Fruit fly (Drosophila melanogaster): Measurements from ENCODE around the gene sog.

DNA sequence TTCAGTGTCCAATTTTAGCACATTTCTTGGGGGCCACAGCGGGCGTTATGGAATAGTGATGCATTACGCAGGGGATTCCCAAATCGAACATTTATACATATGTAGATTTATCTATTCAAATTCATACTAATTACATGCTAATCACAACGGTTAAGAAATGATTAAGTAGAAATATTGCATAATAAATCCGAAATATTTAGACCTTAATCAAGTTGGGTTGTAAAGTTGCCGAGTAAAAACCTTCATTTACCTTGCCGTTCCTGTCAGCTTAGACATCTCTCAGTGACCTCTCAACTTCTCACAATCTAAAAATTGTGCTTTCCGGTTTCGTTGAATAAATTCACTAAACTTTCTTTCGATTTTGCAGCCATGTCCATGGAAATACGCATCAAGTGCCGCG is 10.7 kb upstream of the sog start, which contains the start of gene CG8117:
- no peak for TF ChIP-seq CG32264 (GFP tag; optimal IDR thresholded peaks at IDR 0.05)
- TF ChIP-seq br (GFP tag; optimal IDR thresholded peaks at IDR 0.05), result no peak
- no peak for TF ChIP-seq Dfd (GFP tag; optimal IDR thresholded peaks at IDR 0.05)
- no peak for TF ChIP-seq Hnf4 (GFP tag; optimal IDR thresholded peaks at IDR 0.05)
- no peak for TF ChIP-seq h (GFP tag; optimal IDR thresholded peaks at IDR 0.05)
- no peak for TF ChIP-seq usp (GFP tag; optimal IDR thresholded peaks at IDR 0.05)
- no peak for TF ChIP-seq foxo (GFP tag; optimal IDR thresholded peaks at IDR 0.05)
